Worm (Caenorhabditis elegans) whole organism, L2 larva: ENCODE data around the gene tsp-12.

Source experiments
- F13H6.1 ChIP-seq: sonication (generic microtip); optimal IDR thresholded peaks from 2 replicates; lab custom pipeline; 2016; ENCODE audit warnings: missing genetic modification characterization, missing compliant biosample characterization
- R02D3.7 ChIP-seq: fragments of 150-350 bp; optimal IDR thresholded peaks from 2 replicates; lab custom pipeline; 2014; ENCODE audit warnings: missing biosample characterization, missing genetic modification characterization
- Y55F3AM.14 ChIP-seq: fragments of 200-800 bp; sonication (Bioruptor generic); optimal IDR thresholded peaks from 2 replicates; lab custom pipeline; 2018; ENCODE audit warnings: mild to moderate bottlenecking, missing genetic modification characterization, missing compliant biosample characterization
- ZK546.5 ChIP-seq: sonication (generic microtip); optimal IDR thresholded peaks from 2 replicates; lab custom pipeline; 2017; ENCODE audit warnings: missing biosample characterization, missing genetic modification characterization
- alr-1 ChIP-seq: fragments of 150-350 bp; optimal IDR thresholded peaks from 2 replicates; lab custom pipeline; 2014; ENCODE audit warnings: missing biosample characterization, missing genetic modification characterization
- blmp-1 ChIP-seq: sonication (generic microtip); optimal IDR thresholded peaks from 2 replicates; lab custom pipeline; 2017; ENCODE audit warnings: missing genetic modification characterization, mild to moderate bottlenecking, missing compliant biosample characterization, antibody characterized with exemption, moderate library complexity; ENCODE audit not compliant: insufficient read depth
- ceh-82 ChIP-seq: fragments of 150-350 bp; optimal IDR thresholded peaks from 2 replicates; lab custom pipeline; 2014; ENCODE audit warnings: missing biosample characterization, missing genetic modification characterization
- crh-2 ChIP-seq: sonication (generic microtip); optimal IDR thresholded peaks from 2 replicates; lab custom pipeline; 2017; ENCODE audit warnings: missing biosample characterization, missing genetic modification characterization
- dmd-4 ChIP-seq: sonication (generic microtip); optimal IDR thresholded peaks from 2 replicates; lab custom pipeline; 2017; ENCODE audit warnings: missing biosample characterization, missing genetic modification characterization
- egl-27 ChIP-seq: sonication (generic microtip); optimal IDR thresholded peaks from 3 replicates; lab custom pipeline; 2017; ENCODE audit warnings: missing biosample characterization, missing genetic modification reagents, missing genetic modification characterization
- elt-1 ChIP-seq: fragments of 150-350 bp; optimal IDR thresholded peaks from 2 replicates; lab custom pipeline; 2014; ENCODE audit warnings: missing biosample characterization, missing genetic modification characterization
- elt-3 ChIP-seq: sonication (generic microtip); optimal IDR thresholded peaks from 2 replicates; lab custom pipeline; 2017; ENCODE audit warnings: missing biosample characterization, missing genetic modification characterization
- fos-1 ChIP-seq: fragments of 150-350 bp; optimal IDR thresholded peaks from 2 replicates; lab custom pipeline; 2014; ENCODE audit warnings: missing biosample characterization, missing genetic modification characterization
- gmeb-1 ChIP-seq: fragments of 150-350 bp; optimal IDR thresholded peaks from 2 replicates; lab custom pipeline; 2014; ENCODE audit warnings: missing biosample characterization, missing genetic modification characterization
- lin-11 ChIP-seq: fragments of 150-350 bp; sonication (generic microtip); optimal IDR thresholded peaks from 2 replicates; lab custom pipeline; 2014; ENCODE audit warnings: missing biosample characterization, missing genetic modification characterization, inconsistent platforms, mixed read lengths
- lsy-2 ChIP-seq, 2 experiments: fragments of 150-350 bp in 1 of 2; sonication (generic microtip) in 1 of 2; optimal IDR thresholded peaks; 2 replicates each; lab custom pipeline; 2014 to 2017; ENCODE audit warnings: missing biosample characterization in 2 of 2, missing genetic modification characterization in 2 of 2
- mab-5 ChIP-seq: fragments of 150-350 bp; optimal IDR thresholded peaks from 2 replicates; lab custom pipeline; 2014; ENCODE audit warnings: missing biosample characterization, missing genetic modification characterization
- mdl-1 ChIP-seq, 2 experiments: fragments of 150-350 bp in 1 of 2; sonication (generic microtip) in 1 of 2; optimal IDR thresholded peaks; 2 replicates each; lab custom pipeline; 2017; ENCODE audit warnings: missing biosample characterization in 2 of 2, missing genetic modification characterization in 2 of 2
- nhr-10 ChIP-seq: sonication (generic microtip); optimal IDR thresholded peaks from 2 replicates; lab custom pipeline; 2017; ENCODE audit warnings: missing biosample characterization, missing genetic modification characterization
- nhr-11 ChIP-seq: fragments of 150-350 bp; optimal IDR thresholded peaks from 2 replicates; lab custom pipeline; 2014; ENCODE audit warnings: missing biosample characterization, missing genetic modification characterization
- nhr-12 ChIP-seq: fragments of 150-350 bp; optimal IDR thresholded peaks from 2 replicates; lab custom pipeline; 2014; ENCODE audit warnings: missing biosample characterization, missing genetic modification characterization
- nhr-129 ChIP-seq: fragments of 150-350 bp; optimal IDR thresholded peaks from 2 replicates; lab custom pipeline; 2014; ENCODE audit warnings: missing biosample characterization, missing genetic modification characterization
- nhr-21 ChIP-seq: fragments of 150-350 bp; optimal IDR thresholded peaks from 2 replicates; lab custom pipeline; 2014; ENCODE audit warnings: missing biosample characterization, missing genetic modification characterization
- nhr-25 ChIP-seq: fragments of 150-350 bp; sonication (generic microtip); optimal IDR thresholded peaks from 3 replicates; lab custom pipeline; 2014; ENCODE audit warnings: missing biosample characterization, missing genetic modification characterization
- nhr-6 ChIP-seq: fragments of 150-350 bp; optimal IDR thresholded peaks from 2 replicates; lab custom pipeline; 2014; ENCODE audit warnings: missing biosample characterization, missing genetic modification characterization
- nhr-77 ChIP-seq: fragments of 150-350 bp; optimal IDR thresholded peaks from 2 replicates; lab custom pipeline; 2014; ENCODE audit warnings: missing biosample characterization, missing genetic modification characterization
- peb-1 ChIP-seq: fragments of 150-350 bp; optimal IDR thresholded peaks from 2 replicates; lab custom pipeline; 2014; ENCODE audit warnings: missing biosample characterization, missing genetic modification characterization
- sem-4 ChIP-seq: fragments of 150-350 bp; optimal IDR thresholded peaks from 2 replicates; lab custom pipeline; 2014; ENCODE audit warnings: missing biosample characterization, missing genetic modification reagents, missing genetic modification characterization
- skn-1 ChIP-seq: sonication (generic microtip); optimal IDR thresholded peaks from 2 replicates; lab custom pipeline; 2017; ENCODE audit warnings: missing biosample characterization, missing genetic modification characterization
- sma-3 ChIP-seq: sonication (generic microtip); optimal IDR thresholded peaks from 2 replicates; lab custom pipeline; 2016; ENCODE audit warnings: missing genetic modification reagents, missing genetic modification characterization, missing compliant biosample characterization
- sma-9 ChIP-seq, 2 experiments: fragments of 150-350 bp in 1 of 2; sonication (generic microtip) in 1 of 2; optimal IDR thresholded peaks; 2 replicates each; lab custom pipeline; 2014 to 2016; ENCODE audit warnings: missing genetic modification characterization in 2 of 2, mild to moderate bottlenecking in 1 of 2, missing biosample characterization in 1 of 2, missing compliant biosample characterization in 1 of 2, missing genetic modification reagents in 1 of 2, moderate library complexity in 1 of 2
- unc-39 ChIP-seq: fragments of 150-350 bp; optimal IDR thresholded peaks from 2 replicates; lab custom pipeline; 2014; ENCODE audit warnings: missing biosample characterization, missing genetic modification characterization
- unc-55 ChIP-seq: fragments of 150-350 bp; sonication (generic microtip); optimal IDR thresholded peaks from 3 replicates; lab custom pipeline; 2014; ENCODE audit warnings: missing biosample characterization, missing genetic modification reagents, missing genetic modification characterization
- zag-1 ChIP-seq: fragments of 150-350 bp; optimal IDR thresholded peaks from 2 replicates; lab custom pipeline; 2014; ENCODE audit warnings: missing biosample characterization, missing genetic modification characterization
- ztf-1 ChIP-seq: fragments of 200-800 bp; sonication (Bioruptor generic); conservative IDR thresholded peaks from 2 replicates; pipeline ENCODE4 v1.3.6; 2022; ENCODE audit warnings: missing genetic modification characterization, missing compliant biosample characterization
- ztf-11 ChIP-seq: sonication (generic microtip); optimal IDR thresholded peaks from 2 replicates; lab custom pipeline; 2017; ENCODE audit warnings: missing biosample characterization, missing genetic modification characterization
- ztf-4 ChIP-seq: fragments of 150-350 bp; optimal IDR thresholded peaks from 2 replicates; lab custom pipeline; 2014; ENCODE audit warnings: missing biosample characterization, missing genetic modification characterization

The tsp-12 gene

DNA sequence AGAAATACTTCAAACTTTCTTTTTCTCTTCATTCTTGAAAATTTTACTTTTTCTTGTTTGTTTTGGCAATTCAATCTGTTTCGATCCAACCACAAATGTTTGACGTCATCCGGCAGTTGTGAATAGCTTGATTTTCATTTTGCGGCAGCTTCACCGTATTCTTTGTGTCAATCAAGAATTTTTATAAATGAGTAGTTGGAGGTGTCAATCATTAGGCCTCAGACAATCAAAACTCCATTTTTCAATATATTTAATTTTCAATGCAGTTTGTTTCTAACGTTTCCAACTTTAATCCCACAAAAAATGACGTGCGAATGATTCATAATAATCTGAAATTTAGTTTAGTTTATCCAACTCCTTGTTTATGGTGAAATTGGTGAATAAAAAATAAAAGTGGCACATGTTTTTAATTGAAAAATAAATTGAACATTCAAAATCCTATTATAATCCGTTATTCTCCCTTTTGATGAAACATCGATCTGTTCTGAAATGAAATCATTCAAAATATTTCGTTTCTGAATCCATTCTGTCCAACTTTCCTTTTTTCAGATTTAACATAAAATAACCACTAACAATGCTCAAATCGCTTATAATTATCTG, 7.2 kb upstream of the tsp-12 start, which contains the start of gene ttr-53:
ttr-53 (plus strand) TSS at position 550 of the 600 bp plus-strand sequence.
- no peak for TF ChIP-seq F13H6.1
- TF ChIP-seq unc-55 (GFP tag; lab: Kevin White, UChicago), result no peak
- no peak for TF ChIP-seq nhr-77
- no peak for TF ChIP-seq peb-1 (tag; lab: Kevin White, UChicago)
- no peak for TF ChIP-seq mab-5 (tag; lab: Kevin White, UChicago)
- no peak for TF ChIP-seq crh-2 (tag; lab: Kevin White, UChicago)
- TF ChIP-seq lsy-2 (tag; optimal IDR thresholded peaks at IDR 0.05; lab: Kevin White, UChicago), result no peak
- no peak for TF ChIP-seq sem-4 (tag; lab: Kevin White, UChicago)
- TF ChIP-seq nhr-21, result no peak
- TF ChIP-seq nhr-6 (tag; lab: Kevin White, UChicago), result no peak

DNA sequence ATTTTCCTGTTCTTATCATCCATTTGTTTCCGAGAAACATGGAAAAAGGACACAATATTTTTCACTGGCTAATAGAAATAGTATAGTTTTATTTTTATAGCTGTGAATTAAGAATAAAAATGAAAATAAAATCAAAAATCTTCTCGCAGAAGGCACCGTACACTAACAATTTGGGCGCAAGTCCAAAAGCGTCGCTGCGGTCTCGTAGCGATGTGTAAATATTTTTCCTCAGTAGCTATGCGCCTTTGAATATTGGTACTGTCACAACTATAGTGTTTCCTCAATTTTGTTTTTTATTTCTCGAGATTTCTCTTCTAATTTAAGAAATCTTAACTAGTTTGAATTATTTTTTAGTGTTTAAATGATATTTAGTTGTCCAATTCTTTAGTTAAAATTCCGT, 6.6 kb upstream of the tsp-12 start:
- TF ChIP-seq mdl-1 (tag; optimal IDR thresholded peaks at IDR 0.05; lab: Kevin White, UChicago) (no peak), lsy-2 (tag; optimal IDR thresholded peaks at IDR 0.05; lab: Kevin White, UChicago) (no peak), egl-27 (tag; lab: Kevin White, UChicago) (no peak), blmp-1 (tag; lab: Kevin White, UChicago) (no peak), nhr-129 (tag; lab: Kevin White, UChicago) (no peak), ztf-1 (GFP tag; lab: Robert Waterston, UW) (no peak), unc-55 (GFP tag; lab: Kevin White, UChicago) (no peak), dmd-4 (no peak), fos-1 (no peak), R02D3.7 (tag; lab: Kevin White, UChicago) (no peak), alr-1 (tag; lab: Kevin White, UChicago) (no peak), ztf-11 (no peak), nhr-12 (tag; lab: Kevin White, UChicago) (no peak), elt-3 (tag; lab: Kevin White, UChicago) (no peak), skn-1 (tag; lab: Kevin White, UChicago) (no peak), nhr-21 (no peak), gmeb-1 (tag; lab: Kevin White, UChicago) (no peak), nhr-25 (no peak), lin-11 (tag; lab: Kevin White, UChicago) (no peak), unc-39 (no peak)

DNA sequence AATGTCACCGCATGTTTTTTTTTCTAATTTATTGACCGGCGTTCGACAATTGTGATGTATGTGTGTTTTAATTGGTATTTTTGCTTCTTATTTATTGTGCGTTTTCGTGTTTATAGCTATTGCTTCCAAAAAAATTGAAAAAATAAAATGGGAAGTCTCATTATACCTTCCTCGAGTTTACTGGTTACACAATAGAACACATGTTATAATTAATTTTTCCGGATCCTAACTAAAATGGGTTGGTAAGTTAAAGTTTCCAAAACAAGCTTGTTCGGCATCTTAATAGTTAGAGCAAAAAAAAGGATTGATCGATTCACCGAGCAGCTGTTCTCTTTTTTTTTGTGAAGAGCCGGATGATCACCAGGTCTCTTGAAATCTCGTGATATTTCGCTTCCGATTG, 5.1 kb upstream of the tsp-12 start, which contains the start of gene ttr-54:
ttr-54 (plus strand) TSS at position 301 of the 400 bp plus-strand sequence.
- TF ChIP-seq ztf-11 (no peak), peb-1 (tag; lab: Kevin White, UChicago) (no peak), lsy-2 (tag; optimal IDR thresholded peaks at IDR 0.05; lab: Kevin White, UChicago) (no peak), nhr-11 (tag; lab: Kevin White, UChicago) (no peak), nhr-25 (no peak), crh-2 (tag; lab: Kevin White, UChicago) (no peak), nhr-21 (no peak), nhr-12 (tag; lab: Kevin White, UChicago) (no peak), ztf-4 (tag; lab: Kevin White, UChicago) (no peak), nhr-10 (tag; lab: Kevin White, UChicago) (no peak), ceh-82 (tag; lab: Kevin White, UChicago) (no peak), sma-9 (GFP tag; optimal IDR thresholded peaks at IDR 0.05; lab: Kevin White, UChicago) (no peak), sma-9 (tag; optimal IDR thresholded peaks at IDR 0.05; lab: Kevin White, UChicago) (no peak), elt-3 (tag; lab: Kevin White, UChicago) (no peak), nhr-129 (tag; lab: Kevin White, UChicago) (no peak), sma-3 (GFP tag; lab: Kevin White, UChicago) (no peak), Y55F3AM.14 (no peak), blmp-1 (tag; lab: Kevin White, UChicago) (no peak), F13H6.1 (no peak)
- TF ChIP-seq, all 48 proteins: peak for 0

DNA sequence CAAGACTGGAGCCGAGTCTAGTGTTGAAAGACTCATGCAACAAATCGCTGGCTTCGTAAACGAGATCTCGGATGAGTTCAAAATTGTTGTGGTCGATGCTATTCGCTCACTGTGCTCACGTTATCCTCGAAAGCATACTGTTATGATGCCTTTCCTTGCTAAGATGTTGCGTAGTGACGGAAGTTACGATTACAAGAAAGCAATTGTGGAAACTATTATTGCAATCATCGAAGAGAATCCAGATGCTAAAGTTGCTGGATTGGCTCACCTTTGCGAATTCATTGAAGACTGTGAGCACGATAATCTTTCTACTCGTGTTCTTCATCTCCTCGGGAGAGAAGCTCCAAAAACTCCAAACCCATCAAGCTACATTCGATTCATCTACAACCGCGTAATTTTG, 3.1 kb upstream of the tsp-12 start:
- TF ChIP-seq nhr-10 (tag; lab: Kevin White, UChicago) (no peak), nhr-21 (no peak), lsy-2 (tag; optimal IDR thresholded peaks at IDR 0.05; lab: Kevin White, UChicago) (no peak), ZK546.5 (no peak), unc-55 (GFP tag; lab: Kevin White, UChicago) (no peak), elt-1 (tag; lab: Kevin White, UChicago) (no peak), nhr-25 (no peak), ztf-4 (tag; lab: Kevin White, UChicago) (no peak), lin-11 (tag; lab: Kevin White, UChicago) (no peak), zag-1 (tag; lab: Kevin White, UChicago) (no peak)
